Worm (Caenorhabditis elegans) whole organism, mixed stage, embryonic: ENCODE results near the gene Y11D7A.19.

Source experiments
- M03D4.4 ChIP-seq: sonication (generic microtip); optimal IDR thresholded peaks from 2 replicates; lab custom pipeline; 2017; ENCODE audit warnings: mild to moderate bottlenecking, missing genetic modification characterization, missing compliant biosample characterization
- ceh-39 ChIP-seq: fragments of 150-350 bp; optimal IDR thresholded peaks from 2 replicates; lab custom pipeline; 2014; ENCODE audit warnings: missing biosample characterization, missing genetic modification characterization
- elt-3 ChIP-seq: fragments of 150-350 bp; optimal IDR thresholded peaks from 2 replicates; lab custom pipeline; 2014; ENCODE audit warnings: missing biosample characterization, missing genetic modification characterization
- lsy-2 ChIP-seq: fragments of 150-350 bp; optimal IDR thresholded peaks from 2 replicates; lab custom pipeline; 2014; ENCODE audit warnings: missing biosample characterization, missing genetic modification characterization
- mep-1 ChIP-seq: fragments of 150-350 bp; optimal IDR thresholded peaks from 2 replicates; lab custom pipeline; 2017; ENCODE audit warnings: missing biosample characterization, missing genetic modification reagents, missing genetic modification characterization, inconsistent platforms
- unc-62 ChIP-seq: fragments of 150-350 bp; optimal IDR thresholded peaks from 2 replicates; lab custom pipeline; 2014; ENCODE audit warnings: missing biosample characterization, missing genetic modification reagents, missing genetic modification characterization

ce11 chrIV:9218415-9218814, 47.9 kb downstream of the Y11D7A.19 start:
- TF ChIP-seq unc-62 (GFP tag; lab: Kevin White, UChicago): no peak
- no peak for TF ChIP-seq lsy-2 (tag; lab: Kevin White, UChicago)
- no peak for TF ChIP-seq ceh-39
- TF ChIP-seq mep-1 (tag; lab: Kevin White, UChicago): no peak
- TF ChIP-seq M03D4.4: no peak
- no peak for TF ChIP-seq elt-3 (tag; lab: Kevin White, UChicago)
